Fruit fly (Drosophila melanogaster) whole organism, embryonic: ENCODE measurements around the gene flr.

Experiments
- CG10267 ChIP-seq: fragments of 200-800 bp; sonication (Bioruptor generic); optimal IDR thresholded peaks from 2 replicates; lab custom pipeline; 2018; ENCODE audit warnings: missing biosample characterization, mild to moderate bottlenecking, missing genetic modification characterization, moderate library complexity
- CG12071 ChIP-seq: fragments of 200-800 bp; sonication (Bioruptor generic); optimal IDR thresholded peaks from 3 replicates; lab custom pipeline; 2018; ENCODE audit warnings: missing biosample characterization, mild to moderate bottlenecking, missing genetic modification characterization
- CG12391 ChIP-seq: fragments of 200-800 bp; sonication (Bioruptor generic); optimal IDR thresholded peaks from 3 replicates; lab custom pipeline; 2018; ENCODE audit warnings: missing biosample characterization, mild to moderate bottlenecking, missing genetic modification characterization, moderate library complexity
- CG13894 ChIP-seq: fragments of 200-800 bp; sonication (Bioruptor generic); optimal IDR thresholded peaks from 3 replicates; lab custom pipeline; 2018; ENCODE audit warnings: missing biosample characterization, mild to moderate bottlenecking, missing genetic modification characterization, moderate library complexity
- CG14667 ChIP-seq: fragments of 200-800 bp; sonication (Bioruptor generic); IDR thresholded peaks from 2 replicates; pipeline ENCODE4 v1.3.6; 2022; ENCODE audit warnings: missing biosample characterization, missing genetic modification characterization
- CG14965 ChIP-seq: fragments of 200-800 bp; sonication (Bioruptor generic); optimal IDR thresholded peaks from 2 replicates; lab custom pipeline; 2016; ENCODE audit warnings: missing biosample characterization, missing genetic modification characterization, borderline replicate concordance
- CG17359 ChIP-seq: fragments of 200-800 bp; sonication (Bioruptor generic); optimal IDR thresholded peaks from 3 replicates; lab custom pipeline; 2018; ENCODE audit warnings: missing biosample characterization, mild to moderate bottlenecking, missing genetic modification characterization, moderate library complexity
- CG17912 ChIP-seq: fragments of 200-800 bp; sonication (Bioruptor generic); optimal IDR thresholded peaks from 2 replicates; lab custom pipeline; 2018; ENCODE audit warnings: missing biosample characterization, mild to moderate bottlenecking, missing genetic modification characterization
- CG2120 ChIP-seq: fragments of 200-800 bp; sonication (Bioruptor generic); optimal IDR thresholded peaks from 3 replicates; lab custom pipeline; 2016; ENCODE audit warnings: missing biosample characterization, missing genetic modification characterization
- CG3281 ChIP-seq: fragments of 200-800 bp; sonication (Bioruptor generic); optimal IDR thresholded peaks from 3 replicates; lab custom pipeline; 2017; ENCODE audit warnings: missing biosample characterization, mild to moderate bottlenecking, missing genetic modification characterization
- CG3407 ChIP-seq: fragments of 200-800 bp; sonication (Bioruptor generic); optimal IDR thresholded peaks from 2 replicates; lab custom pipeline; 2018; ENCODE audit warnings: missing biosample characterization, mild to moderate bottlenecking, missing genetic modification characterization
- CG5180 ChIP-seq: fragments of 200-800 bp; sonication (Bioruptor generic); optimal IDR thresholded peaks from 3 replicates; lab custom pipeline; 2017; ENCODE audit warnings: missing biosample characterization, missing genetic modification characterization, mild to moderate bottlenecking, moderate library complexity, missing genetic modification reagents
- CG6689 ChIP-seq: fragments of 200-800 bp; sonication (Bioruptor generic); IDR thresholded peaks from 2 replicates; pipeline ENCODE4 v1.3.6; 2022; ENCODE audit warnings: missing biosample characterization, missing genetic modification characterization
- CG7786 ChIP-seq: fragments of 200-800 bp; sonication (Bioruptor generic); optimal IDR thresholded peaks from 2 replicates; lab custom pipeline; 2016; ENCODE audit warnings: missing biosample characterization, missing genetic modification characterization
- CG9727 ChIP-seq: fragments of 200-800 bp; sonication (Bioruptor generic); optimal IDR thresholded peaks from 3 replicates; lab custom pipeline; 2017; ENCODE audit warnings: missing biosample characterization, mild to moderate bottlenecking, missing genetic modification characterization
- CHES-1-like ChIP-seq: fragments of 200-800 bp; sonication (Bioruptor generic); optimal IDR thresholded peaks from 2 replicates; lab custom pipeline; 2016; ENCODE audit warnings: missing biosample characterization, missing genetic modification characterization
- CTCF ChIP-seq: fragments of 200-800 bp; sonication (Bioruptor generic); optimal IDR thresholded peaks from 2 replicates; lab custom pipeline; 2017; ENCODE audit warnings: missing biosample characterization, mild to moderate bottlenecking, missing genetic modification characterization, moderate library complexity
- CkIIα-i1 ChIP-seq: fragments of 200-800 bp; sonication (Bioruptor generic); IDR thresholded peaks from 2 replicates; pipeline ENCODE4 v1.3.6; 2022; ENCODE audit warnings: missing biosample characterization, missing genetic modification characterization
- Dip3 ChIP-seq: fragments of 200-800 bp; sonication (Bioruptor generic); optimal IDR thresholded peaks from 3 replicates; lab custom pipeline; 2016; ENCODE audit warnings: missing biosample characterization, missing genetic modification characterization
- Gug ChIP-seq: fragments of 200-800 bp; sonication (Bioruptor generic); IDR thresholded peaks from 4 replicates; pipeline ENCODE4 v1.3.6; 2022; ENCODE audit warnings: missing biosample characterization, missing genetic modification characterization
- H15 ChIP-seq: fragments of 200-800 bp; sonication (Bioruptor generic); IDR thresholded peaks from 3 replicates; pipeline ENCODE4 v1.3.6; 2022; ENCODE audit warnings: missing biosample characterization, missing genetic modification characterization
- HLH54F ChIP-seq: fragments of 200-800 bp; sonication (Bioruptor generic); optimal IDR thresholded peaks from 3 replicates; lab custom pipeline; 2016; ENCODE audit warnings: missing biosample characterization, missing genetic modification characterization
- HLHmδ ChIP-seq: fragments of 200-800 bp; sonication (Bioruptor generic); optimal IDR thresholded peaks from 2 replicates; lab custom pipeline; 2018; ENCODE audit warnings: missing biosample characterization, mild to moderate bottlenecking, missing genetic modification characterization, moderate library complexity
- HmgZ ChIP-seq: fragments of 200-800 bp; sonication (Bioruptor generic); optimal IDR thresholded peaks from 2 replicates; lab custom pipeline; 2018; ENCODE audit warnings: missing biosample characterization, mild to moderate bottlenecking, missing genetic modification characterization
- Hmx ChIP-seq: fragments of 200-800 bp; sonication (Bioruptor generic); optimal IDR thresholded peaks from 2 replicates; lab custom pipeline; 2016; ENCODE audit warnings: missing biosample characterization, missing genetic modification characterization
- Hr51 ChIP-seq, 2 experiments: fragments of 200-800 bp; sonication (Bioruptor generic); optimal IDR thresholded peaks; 2 replicates in 1 of 2; 3 replicates in 1 of 2; lab custom pipeline; 2016 to 2018; ENCODE audit warnings: missing biosample characterization in 2 of 2, missing genetic modification characterization in 2 of 2, mild to moderate bottlenecking in 1 of 2, moderate library complexity in 1 of 2
- Hr78 ChIP-seq, 2 experiments: fragments of 200-800 bp in 1 of 2; fragments of >200 bp in 1 of 2; sonication (Bioruptor generic) in 1 of 2; optimal IDR thresholded peaks; 2 replicates each; lab custom pipeline; 2017 to 2019; ENCODE audit warnings: missing biosample characterization in 2 of 2, missing genetic modification characterization in 2 of 2, mild to moderate bottlenecking in 1 of 2, moderate library complexity in 1 of 2
- MESR4 ChIP-seq: fragments of 200-800 bp; sonication (Bioruptor generic); optimal IDR thresholded peaks from 2 replicates; lab custom pipeline; 2018; ENCODE audit warnings: missing biosample characterization, mild to moderate bottlenecking, missing genetic modification characterization, moderate library complexity
- Nf-YA ChIP-seq: fragments of 200-800 bp; sonication (Bioruptor generic); IDR thresholded peaks from 2 replicates; pipeline ENCODE4 v1.3.6; 2022; ENCODE audit warnings: missing biosample characterization, missing genetic modification characterization
- Scr ChIP-seq: fragments of 200-800 bp; sonication (Bioruptor generic); IDR thresholded peaks from 2 replicates; pipeline ENCODE4 v1.3.6; 2022; ENCODE audit warnings: missing biosample characterization, missing genetic modification characterization; ENCODE audit not compliant: partially characterized antibody
- az2 ChIP-seq: fragments of 200-800 bp; sonication (Bioruptor generic); optimal IDR thresholded peaks from 3 replicates; lab custom pipeline; 2016; ENCODE audit warnings: missing biosample characterization, missing genetic modification characterization
- bbx ChIP-seq: fragments of 200-800 bp; sonication (Bioruptor generic); IDR thresholded peaks from 2 replicates; pipeline ENCODE4 v1.3.6; 2022; ENCODE audit warnings: missing biosample characterization, missing genetic modification characterization; ENCODE audit not compliant: partially characterized antibody
- bigmax ChIP-seq: fragments of 200-800 bp; sonication (Bioruptor generic); optimal IDR thresholded peaks from 2 replicates; lab custom pipeline; 2018; ENCODE audit warnings: missing biosample characterization, mild to moderate bottlenecking, missing genetic modification characterization
- br ChIP-seq: fragments of >200 bp; optimal IDR thresholded peaks from 2 replicates; lab custom pipeline; 2017
- cg ChIP-seq: fragments of 200-800 bp; sonication (Bioruptor generic); optimal IDR thresholded peaks from 3 replicates; lab custom pipeline; 2019; ENCODE audit warnings: missing biosample characterization, mild to moderate bottlenecking, missing genetic modification characterization, moderate library complexity
- ci ChIP-seq: fragments of 200-800 bp; sonication (Bioruptor generic); IDR thresholded peaks from 3 replicates; pipeline ENCODE4 v1.3.6; 2022; ENCODE audit warnings: missing biosample characterization, missing genetic modification characterization
- disco-r ChIP-seq: fragments of 200-800 bp; sonication (Bioruptor generic); optimal IDR thresholded peaks from 2 replicates; lab custom pipeline; 2016; ENCODE audit warnings: missing biosample characterization, missing genetic modification characterization
- dpn ChIP-seq, 2 experiments: fragments of 200-800 bp; sonication (Bioruptor generic); optimal IDR thresholded peaks; 3 replicates each; lab custom pipeline; 2016; ENCODE audit warnings: missing biosample characterization in 2 of 2, missing genetic modification characterization in 2 of 2
- dysf ChIP-seq: fragments of 200-800 bp; sonication (Bioruptor generic); IDR thresholded peaks from 3 replicates; pipeline ENCODE4 v1.3.6; 2022; ENCODE audit warnings: missing biosample characterization, missing genetic modification characterization
- eve ChIP-seq, 2 experiments: fragments of >200 bp; optimal IDR thresholded peaks; 2 replicates each; lab custom pipeline; 2017; ENCODE audit warnings: missing biosample characterization in 2 of 2, missing genetic modification characterization in 2 of 2
- fu2 ChIP-seq: fragments of 200-800 bp; sonication (Bioruptor generic); optimal IDR thresholded peaks from 2 replicates; lab custom pipeline; 2016; ENCODE audit warnings: missing biosample characterization, missing genetic modification characterization
- gem ChIP-seq: fragments of 200-800 bp; sonication (Bioruptor generic); optimal IDR thresholded peaks from 2 replicates; lab custom pipeline; 2019; ENCODE audit warnings: missing biosample characterization, mild to moderate bottlenecking, missing genetic modification characterization, moderate library complexity
- gsb ChIP-seq: fragments of 200-800 bp; sonication (Bioruptor generic); IDR thresholded peaks from 2 replicates; pipeline ENCODE4 v1.3.6; 2022; ENCODE audit warnings: missing biosample characterization, missing genetic modification characterization
- gsb-n ChIP-seq: fragments of 200-800 bp; sonication (Bioruptor generic); optimal IDR thresholded peaks from 3 replicates; lab custom pipeline; 2018; ENCODE audit warnings: missing biosample characterization, mild to moderate bottlenecking, missing genetic modification characterization
- kah ChIP-seq: fragments of 200-800 bp; sonication (Bioruptor generic); optimal IDR thresholded peaks from 2 replicates; lab custom pipeline; 2018; ENCODE audit warnings: missing biosample characterization, mild to moderate bottlenecking, missing genetic modification characterization
- mld ChIP-seq: fragments of 200-800 bp; sonication (Bioruptor generic); IDR thresholded peaks from 3 replicates; pipeline ENCODE4 v1.3.6; 2022; ENCODE audit warnings: missing biosample characterization, missing genetic modification characterization; ENCODE audit not compliant: partially characterized antibody
- otp ChIP-seq: fragments of 200-800 bp; sonication (Bioruptor generic); IDR thresholded peaks from 3 replicates; pipeline ENCODE4, ENCODE4 v1.3.6; 2022; ENCODE audit warnings: missing biosample characterization, missing genetic modification characterization
- sens ChIP-seq: fragments of 200-800 bp; sonication (Bioruptor generic); peaks from one replicate; lab custom pipeline; 2016; ENCODE audit warnings: missing biosample characterization, missing genetic modification characterization
- sqz ChIP-seq: fragments of 200-800 bp; sonication (Bioruptor generic); optimal IDR thresholded peaks from 3 replicates; lab custom pipeline; 2018; ENCODE audit warnings: missing biosample characterization, mild to moderate bottlenecking, missing genetic modification characterization
- sug ChIP-seq: fragments of 200-800 bp; optimal IDR thresholded peaks from 2 replicates; lab custom pipeline; 2019; ENCODE audit warnings: missing biosample characterization, mild to moderate bottlenecking, missing genetic modification characterization, moderate library complexity
- trem ChIP-seq: fragments of 200-800 bp; optimal IDR thresholded peaks from 3 replicates; lab custom pipeline; 2019; ENCODE audit warnings: missing biosample characterization, mild to moderate bottlenecking, missing genetic modification characterization, moderate library complexity
- wor ChIP-seq: fragments of 200-800 bp; sonication (Bioruptor generic); IDR thresholded peaks from 2 replicates; pipeline ENCODE4 v1.3.6; 2022; ENCODE audit warnings: missing biosample characterization, missing genetic modification characterization

The flr gene

DNA sequence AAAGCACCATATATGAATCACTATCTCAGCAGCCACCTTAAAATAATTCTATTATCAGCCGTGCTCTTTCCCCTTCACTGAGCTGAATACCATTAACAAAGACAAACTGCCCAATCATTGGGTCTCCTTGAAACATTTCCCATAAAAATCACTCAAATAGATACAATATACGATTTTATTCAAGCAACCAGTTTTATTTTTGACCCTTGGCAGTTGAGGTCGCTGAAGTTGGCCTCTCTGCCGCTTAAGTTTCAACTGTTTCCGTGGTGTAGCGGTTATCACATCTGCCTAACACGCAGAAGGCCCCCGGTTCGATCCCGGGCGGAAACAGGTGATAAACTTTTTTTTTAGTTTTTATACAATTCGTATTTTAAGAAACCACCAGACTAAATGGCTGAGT is 20.1 kb downstream of the flr start (continued):
- TF ChIP-seq Scr (GFP tag; lab: Robert Waterston, UW) (0 out of 2 replicates have a peak, but pooled peaks have one; percentile 9), fu2 (GFP tag; lab: Kevin White, UChicago) (no peak), CG5180 (GFP tag; lab: Kevin White, UChicago) (no peak), sqz (GFP tag; lab: Kevin White, UChicago) (no peak), CG9727 (GFP tag; lab: Kevin White, UChicago) (no peak), HmgZ (tag; lab: Kevin White, UChicago) (no peak), CHES-1-like (no peak), CTCF (GFP tag; lab: Kevin White, UChicago) (no peak), CG17359 (tag; lab: Kevin White, UChicago) (no peak), CG17912 (no peak), br (lab: Kevin White, UChicago) (no peak), CG12071 (GFP tag; lab: Kevin White, UChicago) (no peak), Hr51 (GFP tag; optimal IDR thresholded peaks at IDR 0.05; lab: Kevin White, UChicago) (no peak), CG7786 (GFP tag; lab: Kevin White, UChicago) (no peak), HLHmδ (GFP tag; lab: Kevin White, UChicago) (no peak), CG3281 (GFP tag; lab: Kevin White, UChicago) (no peak), dysf (GFP tag; lab: Robert Waterston, UW) (no peak), dpn (GFP tag; optimal IDR thresholded peaks at IDR 0.05; lab: Kevin White, UChicago) (no peak), eve (GFP tag; optimal IDR thresholded peaks at IDR 0.05; lab: Kevin White, UChicago) (no peak), gsb-n (tag; lab: Kevin White, UChicago) (no peak), HLH54F (no peak), CG10267 (tag; lab: Kevin White, UChicago) (no peak), CG13894 (tag; lab: Kevin White, UChicago) (peak; percentile 52), Gug (GFP tag; lab: Robert Waterston, UW) (no peak), bbx (GFP tag; lab: Robert Waterston, UW) (peak; percentile 70; the same call in 1 of the 2 replicates), CG3407 (GFP tag; lab: Kevin White, UChicago) (no peak), Hmx (GFP tag; lab: Kevin White, UChicago) (no peak), disco-r (no peak), Nf-YA (GFP tag; lab: Robert Waterston, UW) (no peak), MESR4 (GFP tag; lab: Kevin White, UChicago) (no peak), wor (no peak), Hr78 (GFP tag; optimal IDR thresholded peaks at IDR 0.05; lab: Kevin White, UChicago) (peak in 1 of 2 experiments; percentile 45), CG14667 (GFP tag; lab: Robert Waterston, UW) (no peak), mld (peak; percentile 68; the same call in 2 of the 3 replicates), otp (GFP tag; lab: Robert Waterston, UW) (no peak), ci (0 out of 3 replicates have a peak, but pooled peaks have one; percentile 15), cg (GFP tag; lab: Kevin White, UChicago) (no peak), bigmax (GFP tag; lab: Kevin White, UChicago) (no peak), CG2120 (GFP tag; lab: Kevin White, UChicago) (no peak), gsb (no peak), CG6689 (no peak), trem (no peak), CG14965 (GFP tag; lab: Kevin White, UChicago) (no peak), CG12391 (tag; lab: Kevin White, UChicago) (no peak), sens (GFP tag; lab: Kevin White, UChicago) (peak; percentile 54), sug (tag; lab: Kevin White, UChicago) (no peak), kah (GFP tag; lab: Kevin White, UChicago) (no peak), az2 (GFP tag; lab: Kevin White, UChicago) (no peak), Dip3 (GFP tag; lab: Kevin White, UChicago) (no peak), CkIIα-i1 (no peak), H15 (GFP tag; lab: Robert Waterston, UW) (no peak), gem (tag; lab: Kevin White, UChicago) (no peak)
